Worm (Caenorhabditis elegans) whole organism, L4/young adult: Measurements from ENCODE around the gene R06F6.8.

Experiments used
- W03F9.2 ChIP-seq: fragments of 150-350 bp; optimal IDR thresholded peaks from 2 replicates; lab custom pipeline; 2014; ENCODE audit warnings: missing biosample characterization, missing genetic modification characterization
- dao-5 ChIP-seq: sonication (generic microtip); optimal IDR thresholded peaks from 2 replicates; lab custom pipeline; 2016; ENCODE audit warnings: missing genotype, missing genetic modification characterization, moderate library complexity, missing compliant biosample characterization
- him-1 ChIP-seq: sonication (generic microtip); optimal IDR thresholded peaks from 2 replicates; lab custom pipeline; 2016; ENCODE audit warnings: missing genotype, missing genetic modification reagents, missing genetic modification characterization, missing compliant biosample characterization

R06F6.8 gene

DNA sequence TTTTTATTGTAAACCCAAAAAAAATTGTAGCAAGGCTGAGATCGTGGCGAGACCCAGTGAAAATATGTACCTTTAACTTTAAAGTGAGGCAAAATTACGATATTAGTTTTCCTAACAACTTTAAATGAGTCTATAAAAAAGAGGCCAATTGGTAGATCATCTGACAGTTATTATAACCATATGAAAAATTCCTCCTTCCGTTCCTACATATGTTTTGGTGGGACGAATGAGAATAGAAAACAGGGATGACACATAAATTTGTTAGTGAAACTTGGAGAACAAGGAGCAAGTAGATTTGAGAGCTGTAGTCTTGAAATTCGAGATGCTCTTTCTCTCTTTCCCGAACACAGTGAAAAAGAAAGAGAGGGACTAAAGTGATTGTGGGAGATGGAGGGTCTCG, 54.5 kb downstream of the R06F6.8 start:
- no peak for TF ChIP-seq W03F9.2
- no peak for TF ChIP-seq him-1
- no peak for TF ChIP-seq dao-5 (tag; lab: Kevin White, UChicago)
